Worm (Caenorhabditis elegans): Measurements from ENCODE around the gene daf-15.

DNA sequence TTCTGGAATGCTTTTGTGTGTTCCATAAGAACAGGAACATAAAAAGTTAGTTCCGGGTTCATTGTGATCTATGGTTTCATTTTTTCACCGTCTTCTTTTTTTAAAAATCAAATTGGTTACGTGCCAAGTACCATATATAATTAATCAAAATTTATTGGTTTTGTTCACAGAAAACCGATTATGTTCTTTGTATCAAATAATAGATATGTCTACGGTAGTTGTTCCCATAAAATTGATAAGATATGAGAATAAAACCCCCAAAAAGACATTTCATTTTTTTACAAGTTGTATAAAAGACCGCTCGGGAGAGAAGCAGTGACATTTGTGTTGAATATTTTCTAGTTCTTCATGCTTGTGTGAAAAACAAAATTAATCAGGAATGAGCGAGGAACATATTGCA, 4.9 kb upstream of the daf-15 start, which contains the start of gene C10C5.5:
- TF ChIP-seq dpl-1 (GFP tag; optimal IDR thresholded peaks at IDR 0.05), result no peak
- TF ChIP-seq egrh-3 (GFP tag; IDR thresholded peaks at IDR 0.05), result no peak
- TF ChIP-seq C17E4.6 (GFP tag; IDR thresholded peaks at IDR 0.05), result no peak
- TF ChIP-seq pha-4 (tag; optimal IDR thresholded peaks at IDR 0.05), result no peak
- no peak for TF ChIP-seq pbrm-1 (GFP tag; IDR thresholded peaks at IDR 0.05)
- TF ChIP-seq snpc-1.1 (tag; optimal IDR thresholded peaks at IDR 0.05; ENCODE audit: insufficient read depth), result no peak
- TF ChIP-seq unc-130 (GFP tag; optimal IDR thresholded peaks at IDR 0.05), result no peak
- no peak for TF ChIP-seq ama-1 (optimal IDR thresholded peaks at IDR 0.05)
- no peak for TF ChIP-seq ama-1 (GFP tag; optimal IDR thresholded peaks at IDR 0.05)
- no peak for TF ChIP-seq B0336.3 (GFP tag; IDR thresholded peaks at IDR 0.05)
- TF ChIP-seq attf-3 (GFP tag; conservative IDR thresholded peaks at IDR 0.05), result no peak
- no peak for TF ChIP-seq T07F8.4 (tag; optimal IDR thresholded peaks at IDR 0.05)
- TF ChIP-seq sea-2 (GFP tag; IDR thresholded peaks at IDR 0.05), result no peak
